Fruit fly (Drosophila melanogaster) whole organism, embryonic: ENCODE data around the gene MBD-R2.

Experiments used
- CG11247 ChIP-seq: fragments of 200-800 bp; sonication (Bioruptor generic); IDR thresholded peaks from 2 replicates; pipeline ENCODE4 v1.3.6; 2022; ENCODE audit warnings: missing biosample characterization, missing genetic modification characterization
- CG11504 ChIP-seq: fragments of 200-800 bp; sonication (Bioruptor generic); optimal IDR thresholded peaks from 3 replicates; lab custom pipeline; 2019; ENCODE audit warnings: missing biosample characterization, mild to moderate bottlenecking, missing genetic modification characterization, moderate library complexity
- CG11695 ChIP-seq: fragments of 200-800 bp; sonication (Bioruptor generic); IDR thresholded peaks from 3 replicates; pipeline ENCODE4 v1.3.6; 2022; ENCODE audit warnings: missing biosample characterization, missing genetic modification characterization
- CG12219 ChIP-seq: fragments of 200-800 bp; sonication (Bioruptor generic); optimal IDR thresholded peaks from 3 replicates; lab custom pipeline; 2018; ENCODE audit warnings: missing biosample characterization, mild to moderate bottlenecking, missing genetic modification characterization
- CG13123 ChIP-seq: fragments of 200-800 bp; sonication (Bioruptor generic); optimal IDR thresholded peaks from 2 replicates; lab custom pipeline; 2016; ENCODE audit warnings: missing biosample characterization, missing genetic modification characterization
- CG17328 ChIP-seq: fragments of 200-800 bp; sonication (Bioruptor generic); IDR thresholded peaks from 2 replicates; pipeline ENCODE4 v1.3.6; 2022; ENCODE audit warnings: missing biosample characterization, missing genetic modification characterization
- CG1832 ChIP-seq: fragments of 200-800 bp; sonication (Bioruptor generic); optimal IDR thresholded peaks from 2 replicates; lab custom pipeline; 2017; ENCODE audit warnings: missing biosample characterization, mild to moderate bottlenecking, missing genetic modification characterization, inconsistent platforms
- CG18619 ChIP-seq: fragments of 200-800 bp; sonication (Bioruptor generic); optimal IDR thresholded peaks from 3 replicates; lab custom pipeline; 2017; ENCODE audit warnings: missing biosample characterization, mild to moderate bottlenecking, missing genetic modification characterization
- CG2889 ChIP-seq: fragments of 200-800 bp; sonication (Bioruptor generic); IDR thresholded peaks from 3 replicates; pipeline ENCODE4 v1.3.6; 2022; ENCODE audit warnings: missing biosample characterization, missing genetic modification characterization
- CG31224 ChIP-seq: fragments of 200-800 bp; sonication (Bioruptor generic); IDR thresholded peaks from 2 replicates; pipeline ENCODE4 v1.3.6; 2022; ENCODE audit warnings: missing biosample characterization, missing genetic modification characterization
- CG31388 ChIP-seq: fragments of 200-800 bp; sonication (Bioruptor generic); optimal IDR thresholded peaks from 2 replicates; lab custom pipeline; 2016; ENCODE audit warnings: missing biosample characterization, missing genetic modification characterization
- CG3163 ChIP-seq: fragments of 200-800 bp; sonication (Bioruptor generic); optimal IDR thresholded peaks from 3 replicates; lab custom pipeline; 2016; ENCODE audit warnings: missing biosample characterization, missing genetic modification characterization
- CG32532 ChIP-seq: fragments of 200-800 bp; sonication (Bioruptor generic); IDR thresholded peaks from 2 replicates; pipeline ENCODE4 v1.3.6; 2022; ENCODE audit warnings: missing biosample characterization, missing genetic modification characterization
- CG34376 ChIP-seq: fragments of 200-800 bp; sonication (Bioruptor generic); optimal IDR thresholded peaks from 2 replicates; lab custom pipeline; 2018; ENCODE audit warnings: missing biosample characterization, mild to moderate bottlenecking, missing genetic modification characterization
- CG3995 ChIP-seq: fragments of 200-800 bp; sonication (Bioruptor generic); optimal IDR thresholded peaks from 3 replicates; lab custom pipeline; 2016; ENCODE audit warnings: missing biosample characterization, missing genetic modification characterization
- CG4617 ChIP-seq: fragments of 200-800 bp; sonication (Bioruptor generic); optimal IDR thresholded peaks from 3 replicates; lab custom pipeline; 2016; ENCODE audit warnings: missing biosample characterization, missing genetic modification characterization, borderline replicate concordance
- CG5953 ChIP-seq: fragments of 200-800 bp; sonication (Bioruptor generic); IDR thresholded peaks from 2 replicates; pipeline ENCODE4 v1.3.6; 2022; ENCODE audit warnings: missing biosample characterization, missing genetic modification characterization
- CG6175 ChIP-seq: fragments of 200-800 bp; sonication (Bioruptor generic); IDR thresholded peaks from 3 replicates; pipeline ENCODE4 v1.3.6; 2022; ENCODE audit warnings: missing biosample characterization, missing genetic modification characterization
- CG6683 ChIP-seq: fragments of 200-800 bp; sonication (Bioruptor generic); optimal IDR thresholded peaks from 2 replicates; lab custom pipeline; 2017; ENCODE audit warnings: missing biosample characterization, mild to moderate bottlenecking, missing genetic modification characterization, missing genetic modification reagents
- CG9609 ChIP-seq: fragments of 200-800 bp; sonication (Bioruptor generic); optimal IDR thresholded peaks from 3 replicates; lab custom pipeline; 2016; ENCODE audit warnings: missing biosample characterization, missing genetic modification characterization
- CrebB ChIP-seq: fragments of 200-800 bp; sonication (Bioruptor generic); optimal IDR thresholded peaks from 3 replicates; lab custom pipeline; 2018; ENCODE audit warnings: missing biosample characterization, mild to moderate bottlenecking, missing genetic modification characterization
- Doc3 ChIP-seq: fragments of 200-800 bp; sonication (Bioruptor generic); IDR thresholded peaks from 3 replicates; pipeline ENCODE4 v1.3.6; 2022; ENCODE audit warnings: missing biosample characterization, missing genetic modification characterization; ENCODE audit not compliant: partially characterized antibody
- Fer3 ChIP-seq: fragments of 200-800 bp; sonication (Bioruptor generic); optimal IDR thresholded peaks from 2 replicates; lab custom pipeline; 2018; ENCODE audit warnings: missing biosample characterization, mild to moderate bottlenecking, missing genetic modification characterization, moderate library complexity
- Gug ChIP-seq: fragments of 200-800 bp; sonication (Bioruptor generic); IDR thresholded peaks from 4 replicates; pipeline ENCODE4 v1.3.6; 2022; ENCODE audit warnings: missing biosample characterization, missing genetic modification characterization
- H15 ChIP-seq: fragments of 200-800 bp; sonication (Bioruptor generic); IDR thresholded peaks from 3 replicates; pipeline ENCODE4 v1.3.6; 2022; ENCODE audit warnings: missing biosample characterization, missing genetic modification characterization
- HmgZ ChIP-seq: fragments of 200-800 bp; sonication (Bioruptor generic); optimal IDR thresholded peaks from 2 replicates; lab custom pipeline; 2018; ENCODE audit warnings: missing biosample characterization, mild to moderate bottlenecking, missing genetic modification characterization
- Mes4 ChIP-seq: fragments of 200-800 bp; sonication (Bioruptor generic); optimal IDR thresholded peaks from 2 replicates; lab custom pipeline; 2016; ENCODE audit warnings: missing biosample characterization, missing genetic modification characterization
- Myb ChIP-seq: fragments of 200-800 bp; sonication (Bioruptor generic); optimal IDR thresholded peaks from 2 replicates; lab custom pipeline; 2016; ENCODE audit warnings: missing biosample characterization, missing genetic modification characterization
- Oli ChIP-seq: fragments of 200-800 bp; sonication (Bioruptor generic); optimal IDR thresholded peaks from 2 replicates; lab custom pipeline; 2018; ENCODE audit warnings: missing biosample characterization, mild to moderate bottlenecking, missing genetic modification characterization, moderate library complexity
- Pdp1 ChIP-seq, 2 experiments: fragments of 200-800 bp; sonication (Bioruptor generic); optimal IDR thresholded peaks; 3 replicates each; lab custom pipeline; 2016; ENCODE audit warnings: missing biosample characterization in 2 of 2, missing genetic modification characterization in 2 of 2, mild to moderate bottlenecking in 1 of 2, moderate library complexity in 1 of 2
- Sry-δ ChIP-seq: fragments of 200-800 bp; sonication (Bioruptor generic); optimal IDR thresholded peaks from 2 replicates; lab custom pipeline; 2016; ENCODE audit warnings: missing biosample characterization, missing genetic modification characterization
- Ssrp ChIP-seq: fragments of 200-800 bp; sonication (Bioruptor generic); optimal IDR thresholded peaks from 2 replicates; lab custom pipeline; 2018; ENCODE audit warnings: missing biosample characterization, mild to moderate bottlenecking, missing genetic modification characterization, moderate library complexity
- TFAM ChIP-seq: fragments of 200-800 bp; sonication (Bioruptor generic); optimal IDR thresholded peaks from 2 replicates; lab custom pipeline; 2017; ENCODE audit warnings: missing biosample characterization, missing genetic modification characterization, inconsistent platforms
- Usf ChIP-seq: fragments of 200-800 bp; sonication (Bioruptor generic); optimal IDR thresholded peaks from 2 replicates; lab custom pipeline; 2017; ENCODE audit warnings: missing genotype, missing biosample characterization, missing genetic modification characterization
- br ChIP-seq: fragments of >200 bp; optimal IDR thresholded peaks from 2 replicates; lab custom pipeline; 2017
- ci ChIP-seq: fragments of 200-800 bp; sonication (Bioruptor generic); IDR thresholded peaks from 3 replicates; pipeline ENCODE4 v1.3.6; 2022; ENCODE audit warnings: missing biosample characterization, missing genetic modification characterization
- dysf ChIP-seq: fragments of 200-800 bp; sonication (Bioruptor generic); IDR thresholded peaks from 3 replicates; pipeline ENCODE4 v1.3.6; 2022; ENCODE audit warnings: missing biosample characterization, missing genetic modification characterization
- eyg ChIP-seq: fragments of 200-800 bp; sonication (Bioruptor generic); optimal IDR thresholded peaks from 3 replicates; lab custom pipeline; 2016; ENCODE audit warnings: missing biosample characterization, missing genetic modification characterization
- inv ChIP-seq: fragments of 200-800 bp; sonication (Bioruptor generic); IDR thresholded peaks from 2 replicates; pipeline ENCODE4 v1.3.6; 2022; ENCODE audit warnings: missing biosample characterization, missing genetic modification characterization; ENCODE audit not compliant: partially characterized antibody
- jing ChIP-seq: fragments of 200-800 bp; sonication (Bioruptor generic); optimal IDR thresholded peaks from 2 replicates; lab custom pipeline; 2018; ENCODE audit warnings: missing biosample characterization, mild to moderate bottlenecking, missing genetic modification characterization
- ken ChIP-seq: fragments of 200-800 bp; sonication (Bioruptor generic); IDR thresholded peaks from 3 replicates; pipeline ENCODE4 v1.3.6; 2022; ENCODE audit warnings: missing biosample characterization, missing genetic modification characterization
- klu ChIP-seq: fragments of 200-800 bp; sonication (Bioruptor generic); IDR thresholded peaks from 2 replicates; pipeline ENCODE4 v1.3.6; 2022; ENCODE audit warnings: missing biosample characterization, missing genetic modification characterization
- lbe ChIP-seq: fragments of 200-800 bp; sonication (Bioruptor generic); optimal IDR thresholded peaks from 2 replicates; lab custom pipeline; 2016; ENCODE audit warnings: missing biosample characterization, mild to moderate bottlenecking, missing genetic modification characterization
- lov ChIP-seq, 2 experiments: fragments of 200-800 bp in 1 of 2; fragments of >200 bp in 1 of 2; sonication (Bioruptor generic) in 1 of 2; IDR thresholded peaks in 1 of 2; optimal IDR thresholded peaks in 1 of 2; 2 replicates in 1 of 2; 3 replicates in 1 of 2; pipeline versions ENCODE4 v1.3.6 to Lab custom; 2017 to 2022; ENCODE audit warnings: missing biosample characterization in 1 of 2, missing genetic modification characterization in 1 of 2
- peb ChIP-seq: fragments of 200-800 bp; sonication (Bioruptor generic); IDR thresholded peaks from 2 replicates; pipeline ENCODE4 v1.3.6; 2022; ENCODE audit warnings: missing biosample characterization, missing genetic modification characterization
- sug ChIP-seq: fragments of 200-800 bp; optimal IDR thresholded peaks from 2 replicates; lab custom pipeline; 2019; ENCODE audit warnings: missing biosample characterization, mild to moderate bottlenecking, missing genetic modification characterization, moderate library complexity
- tll ChIP-seq, 2 experiments: fragments of 200-800 bp in 1 of 2; fragments of >200 bp in 1 of 2; sonication (Bioruptor generic) in 1 of 2; optimal IDR thresholded peaks; 2 replicates each; lab custom pipeline; 2017 to 2019; ENCODE audit warnings: missing biosample characterization in 2 of 2, missing genetic modification characterization in 2 of 2, mild to moderate bottlenecking in 1 of 2, moderate library complexity in 1 of 2
- trem ChIP-seq: fragments of 200-800 bp; optimal IDR thresholded peaks from 3 replicates; lab custom pipeline; 2019; ENCODE audit warnings: missing biosample characterization, mild to moderate bottlenecking, missing genetic modification characterization, moderate library complexity
- wek ChIP-seq: fragments of 200-800 bp; sonication (Bioruptor generic); optimal IDR thresholded peaks from 3 replicates; lab custom pipeline; 2018; ENCODE audit warnings: missing biosample characterization, mild to moderate bottlenecking, missing genetic modification characterization, moderate library complexity
- zfh1 ChIP-seq: fragments of 200-800 bp; sonication (Bioruptor generic); IDR thresholded peaks from 3 replicates; pipeline ENCODE4 v1.3.6; 2022; ENCODE audit warnings: missing biosample characterization, missing genetic modification characterization
- zfh2 ChIP-seq: fragments of 200-800 bp; sonication (Bioruptor generic); optimal IDR thresholded peaks from 2 replicates; lab custom pipeline; 2016; ENCODE audit warnings: missing biosample characterization, missing genetic modification characterization

The MBD-R2 gene

DNA sequence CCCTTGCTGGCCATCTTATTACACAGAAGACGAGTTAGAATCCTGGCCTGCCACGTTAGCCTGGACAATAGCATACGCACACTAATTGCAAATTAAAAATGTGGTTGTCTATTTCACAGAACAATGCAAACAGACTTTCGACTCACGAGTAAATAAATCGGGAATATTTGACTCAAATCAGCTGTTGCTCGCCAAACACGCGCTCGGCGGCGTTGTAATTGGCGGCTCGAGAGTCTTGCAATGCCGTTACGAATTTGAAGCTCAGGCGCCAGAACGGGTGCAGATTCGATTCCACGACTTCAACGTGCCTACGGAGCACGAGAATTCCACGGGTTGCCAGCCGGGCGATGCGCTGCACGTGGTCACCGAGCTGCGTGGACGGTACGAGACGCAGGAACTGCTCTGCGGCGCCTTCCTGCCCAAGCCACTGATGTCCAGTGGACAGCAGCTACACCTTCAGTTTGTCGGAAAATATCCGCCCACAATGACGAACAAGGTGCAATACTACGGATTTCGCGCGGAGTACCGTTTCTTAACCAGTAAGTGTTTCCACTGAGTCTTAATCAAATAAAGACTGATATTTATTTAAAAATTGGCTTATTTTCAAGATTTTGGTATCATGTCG, 45.7 kb upstream of the MBD-R2 start, which contains the start of gene DNAlig3:
Gene DNAlig3, minus strand, starts transcription at position 168 of the 625 bp plus-strand sequence.
- TF ChIP-seq Ssrp (tag; lab: Kevin White, UChicago): no peak
- peak; percentile 23 for TF ChIP-seq trem (tag; lab: Kevin White, UChicago)
- TF ChIP-seq wek (GFP tag; lab: Kevin White, UChicago): no peak
- peak; percentile 25; the same call in 1 of the 2 replicates for TF ChIP-seq inv (GFP tag; lab: Robert Waterston, UW)
- peak; percentile 95 for TF ChIP-seq Myb
- no peak for TF ChIP-seq CG31388 (GFP tag; lab: Kevin White, UChicago)
- TF ChIP-seq CG13123 (GFP tag; lab: Kevin White, UChicago): no peak
- TF ChIP-seq CG5953: no peak
- TF ChIP-seq CG12219: no peak
- no peak for TF ChIP-seq Oli (tag; lab: Kevin White, UChicago)
- TF ChIP-seq zfh2 (GFP tag; lab: Kevin White, UChicago): no peak
- no peak for TF ChIP-seq klu
- no peak for TF ChIP-seq CG6175 (GFP tag; lab: Robert Waterston, UW)
- no peak for TF ChIP-seq H15 (GFP tag; lab: Robert Waterston, UW)
- TF ChIP-seq Doc3 (GFP tag; lab: Robert Waterston, UW): peak; percentile 61; the same call in 1 of the 3 replicates
- peak; percentile 2 for TF ChIP-seq CG4617 (GFP tag; lab: Kevin White, UChicago)
- no peak for TF ChIP-seq TFAM (GFP tag; lab: Kevin White, UChicago)
- no peak for TF ChIP-seq CG11504
- no peak for TF ChIP-seq Gug (GFP tag; lab: Robert Waterston, UW)
- TF ChIP-seq CG3995 (GFP tag; lab: Kevin White, UChicago): no peak
- no peak for TF ChIP-seq ken (GFP tag; lab: Robert Waterston, UW)
- TF ChIP-seq Pdp1 (GFP tag; optimal IDR thresholded peaks at IDR 0.05; lab: Kevin White, UChicago): peak in 1 of 2 experiments; percentile 10
- TF ChIP-seq Mes4 (GFP tag; lab: Kevin White, UChicago): no peak
- no peak for TF ChIP-seq CG3163
- TF ChIP-seq lbe (GFP tag; lab: Kevin White, UChicago): no peak
- no peak for TF ChIP-seq CG31224 (GFP tag; lab: Robert Waterston, UW)
- TF ChIP-seq HmgZ (tag; lab: Kevin White, UChicago): no peak
- peak; percentile 8 for TF ChIP-seq CG6683 (GFP tag; lab: Kevin White, UChicago)
- TF ChIP-seq CG2889: no peak
- TF ChIP-seq CrebB (tag; lab: Kevin White, UChicago): no peak
- TF ChIP-seq CG32532 (GFP tag; lab: Robert Waterston, UW): no peak
- TF ChIP-seq dysf (GFP tag; lab: Robert Waterston, UW): no peak
- no peak for TF ChIP-seq CG17328 (GFP tag; lab: Robert Waterston, UW)
- no peak for TF ChIP-seq CG18619 (GFP tag; lab: Kevin White, UChicago)
- TF ChIP-seq lov (optimal IDR thresholded peaks at IDR 0.05; lab: Kevin White, UChicago): no peak
- no peak for TF ChIP-seq lov (GFP tag; IDR thresholded peaks at IDR 0.05; lab: Robert Waterston, UW)
- no peak for TF ChIP-seq CG11695 (GFP tag; lab: Robert Waterston, UW)
- no peak for TF ChIP-seq Usf
- no peak for TF ChIP-seq eyg (GFP tag; lab: Kevin White, UChicago)
- no peak for TF ChIP-seq CG11247 (GFP tag; lab: Robert Waterston, UW)
- TF ChIP-seq CG34376 (GFP tag; lab: Kevin White, UChicago): peak; percentile 44
- peak; percentile 22 for TF ChIP-seq Sry-δ (GFP tag; lab: Kevin White, UChicago)
- no peak for TF ChIP-seq CG1832
- TF ChIP-seq Fer3 (tag; lab: Kevin White, UChicago): no peak
- TF ChIP-seq jing: no peak
- no peak for TF ChIP-seq peb (GFP tag; lab: Robert Waterston, UW)
- peak in 1 of 2 experiments; percentile 62 for TF ChIP-seq tll (GFP tag; optimal IDR thresholded peaks at IDR 0.05; lab: Kevin White, UChicago)
- no peak for TF ChIP-seq zfh1 (GFP tag; lab: Robert Waterston, UW)
- peak; percentile 49; the same call in 1 of the 3 replicates for TF ChIP-seq ci (GFP tag; lab: Robert Waterston, UW)
- TF ChIP-seq sug (tag; lab: Kevin White, UChicago): no peak
- TF ChIP-seq br: no peak
- TF ChIP-seq CG9609 (GFP tag; lab: Kevin White, UChicago): no peak
